Worm (Caenorhabditis elegans): ENCODE data around the gene F14H3.12.

F14H3.12 gene

DNA sequence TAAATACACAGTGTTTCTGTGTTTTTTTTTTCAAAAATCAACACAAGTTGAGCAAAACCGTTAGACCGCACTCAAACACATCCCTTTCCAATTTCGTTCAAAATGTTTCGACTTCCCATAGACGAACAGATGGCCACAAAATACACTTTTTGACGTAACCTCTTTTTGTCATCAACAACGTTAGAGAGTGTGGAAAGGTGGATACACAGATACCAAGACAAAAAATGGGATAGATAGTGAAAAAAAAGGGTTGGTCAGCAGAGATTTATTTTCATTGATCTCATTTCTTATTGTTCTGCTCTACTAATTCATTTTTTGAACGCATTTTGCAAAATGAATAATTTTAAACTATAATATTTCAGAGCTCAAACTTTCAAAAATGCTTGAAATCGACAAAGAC, 19.7 kb upstream of the F14H3.12 start:
- TF ChIP-seq sma-9 (GFP tag; optimal IDR thresholded peaks at IDR 0.05), result peak; percentile 57
- no peak for TF ChIP-seq sma-9 (tag; optimal IDR thresholded peaks at IDR 0.05)
- no peak for TF ChIP-seq sma-3 (GFP tag; optimal IDR thresholded peaks at IDR 0.05)
- TF ChIP-seq ceh-16 (tag; optimal IDR thresholded peaks at IDR 0.05), result no peak
- peak; percentile 47 for TF ChIP-seq nhr-129 (tag; optimal IDR thresholded peaks at IDR 0.05)
- TF ChIP-seq fos-1 (tag; optimal IDR thresholded peaks at IDR 0.05), result peak; percentile 26
- TF ChIP-seq mab-5 (tag; optimal IDR thresholded peaks at IDR 0.05), result no peak

DNA sequence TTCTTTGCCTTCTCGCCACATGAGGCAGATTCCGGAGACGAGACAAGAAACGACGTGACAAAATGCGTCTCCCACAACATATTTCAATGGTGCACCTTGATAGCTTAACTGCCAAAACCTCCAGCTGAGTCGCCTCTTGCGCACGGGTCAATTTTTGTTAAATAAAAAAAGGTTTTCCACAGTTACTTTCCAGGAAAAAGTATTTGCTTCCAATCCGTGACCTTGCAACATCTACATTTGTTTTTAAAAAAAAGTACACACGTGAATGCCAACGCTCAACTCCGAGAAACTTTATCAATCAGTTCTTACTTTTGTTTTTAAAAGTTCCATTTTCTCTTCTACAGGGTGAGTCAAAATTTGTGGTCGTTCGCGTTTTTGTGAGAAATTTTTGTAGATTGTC, 19.2 kb upstream of the F14H3.12 start, which contains the start of gene F22B8.7:
Gene F22B8.7, plus strand, starts transcription at position 301 of the 400 bp plus-strand sequence.
- no peak for TF ChIP-seq lin-11 (tag; optimal IDR thresholded peaks at IDR 0.05)
- TF ChIP-seq peb-1 (tag; optimal IDR thresholded peaks at IDR 0.05), result no peak
- no peak for TF ChIP-seq elt-1 (tag; optimal IDR thresholded peaks at IDR 0.05)
- no peak for TF ChIP-seq unc-55 (GFP tag; optimal IDR thresholded peaks at IDR 0.05)
- TF ChIP-seq lin-13 (GFP tag; optimal IDR thresholded peaks at IDR 0.05), result no peak

DNA sequence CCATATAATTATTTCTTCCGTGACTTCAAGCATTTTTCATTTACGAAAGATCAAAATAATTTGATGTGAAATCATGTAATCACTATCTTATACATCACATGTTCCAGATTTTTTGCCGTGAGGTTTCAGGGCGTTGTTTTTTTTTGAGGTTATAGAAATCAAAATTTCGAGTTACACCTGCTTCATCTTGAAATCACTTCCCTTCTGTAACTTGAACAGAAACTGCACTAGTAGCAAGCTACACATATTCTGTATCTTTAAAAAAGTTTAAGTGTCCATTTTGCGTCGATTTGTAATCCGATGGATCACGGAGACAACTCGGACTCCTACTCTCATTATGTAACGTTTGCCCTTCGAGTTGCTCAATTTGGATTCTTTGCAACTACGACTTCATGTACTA, 15.6 kb upstream of the F14H3.12 start, which contains the start of gene F22B8.3:
Gene F22B8.3, plus strand, starts transcription at position 301 of the 400 bp plus-strand sequence.
- TF ChIP-seq lin-11 (tag; optimal IDR thresholded peaks at IDR 0.05), result no peak
- TF ChIP-seq peb-1 (tag; optimal IDR thresholded peaks at IDR 0.05), result no peak
- no peak for TF ChIP-seq ama-1 (optimal IDR thresholded peaks at IDR 0.05)
- TF ChIP-seq zag-1 (tag; optimal IDR thresholded peaks at IDR 0.05), result no peak
- TF ChIP-seq ztf-11 (tag; optimal IDR thresholded peaks at IDR 0.05), result no peak
- no peak for TF ChIP-seq Y55F3AM.14 (GFP tag; optimal IDR thresholded peaks at IDR 0.05)
- no peak for TF ChIP-seq egl-27 (tag; optimal IDR thresholded peaks at IDR 0.05)
- no peak for TF ChIP-seq nhr-10 (tag; optimal IDR thresholded peaks at IDR 0.05)
- no peak for TF ChIP-seq sma-9 (GFP tag; optimal IDR thresholded peaks at IDR 0.05)
- TF ChIP-seq sma-9 (tag; optimal IDR thresholded peaks at IDR 0.05), result no peak
- TF ChIP-seq ceh-16 (tag; optimal IDR thresholded peaks at IDR 0.05), result no peak
- no peak for TF ChIP-seq lin-13 (GFP tag; optimal IDR thresholded peaks at IDR 0.05)
- no peak for TF ChIP-seq mbf-1 (tag; optimal IDR thresholded peaks at IDR 0.05)
- no peak for TF ChIP-seq nhr-23 (tag; optimal IDR thresholded peaks at IDR 0.05)
- no peak for TF ChIP-seq skn-1 (tag; optimal IDR thresholded peaks at IDR 0.05)
- TF ChIP-seq mdl-1 (tag; optimal IDR thresholded peaks at IDR 0.05), result no peak
- no peak for TF ChIP-seq nhr-77 (tag; optimal IDR thresholded peaks at IDR 0.05)
- TF ChIP-seq mab-5 (tag; optimal IDR thresholded peaks at IDR 0.05), result no peak
- no peak for TF ChIP-seq F13H6.1 (tag; optimal IDR thresholded peaks at IDR 0.05)
- no peak for TF ChIP-seq crh-2 (tag; optimal IDR thresholded peaks at IDR 0.05)
- no peak for TF ChIP-seq unc-39 (tag; optimal IDR thresholded peaks at IDR 0.05)

DNA sequence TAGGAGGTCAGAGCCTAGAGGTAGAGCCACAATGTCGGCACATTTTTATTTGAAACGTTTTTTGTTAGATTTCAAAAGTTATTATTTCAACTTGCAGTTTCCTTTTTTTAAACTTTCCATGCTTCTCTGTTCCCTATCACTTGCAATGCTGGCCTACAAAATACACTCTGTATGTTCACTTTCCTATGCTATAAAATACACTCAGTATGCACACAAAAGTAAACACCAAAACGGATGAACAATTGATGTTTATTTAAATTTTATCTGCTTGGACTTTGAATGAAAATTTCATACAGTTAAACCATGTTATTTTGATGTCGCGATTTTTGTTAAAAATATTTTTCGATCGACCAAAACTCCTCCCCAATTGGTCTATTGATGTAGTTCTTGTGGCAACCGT, 5.6 kb upstream of the F14H3.12 start:
- TF ChIP-seq ZK546.5 (tag; optimal IDR thresholded peaks at IDR 0.05), result no peak
- TF ChIP-seq nhr-23 (tag; optimal IDR thresholded peaks at IDR 0.05), result no peak
- TF ChIP-seq F13H6.1 (tag; optimal IDR thresholded peaks at IDR 0.05), result no peak
- TF ChIP-seq R02D3.7 (tag; optimal IDR thresholded peaks at IDR 0.05), result no peak
- no peak for TF ChIP-seq crh-2 (tag; optimal IDR thresholded peaks at IDR 0.05)

DNA sequence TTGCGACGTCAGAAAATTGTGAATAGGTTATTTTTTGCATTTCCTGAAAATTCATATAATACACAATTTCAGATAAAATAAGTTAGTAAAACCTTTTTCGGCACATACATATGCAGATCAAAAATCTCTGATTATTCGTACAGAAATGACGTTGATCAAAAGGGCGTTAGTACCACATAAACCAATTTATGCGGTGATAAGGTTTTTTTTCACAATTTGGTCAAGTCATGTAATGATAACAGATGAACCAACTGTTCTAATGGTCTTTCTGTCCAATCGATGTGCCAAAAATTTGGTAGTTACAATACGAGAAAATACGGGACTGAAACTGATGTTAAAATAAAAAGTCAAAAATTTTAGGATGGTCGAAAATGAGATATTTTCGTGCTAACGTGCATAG, 4.9 kb upstream of the F14H3.12 start:
- TF ChIP-seq ceh-16 (tag; optimal IDR thresholded peaks at IDR 0.05) (no peak), lin-39 (tag; optimal IDR thresholded peaks at IDR 0.05) (no peak), ztf-1 (GFP tag; conservative IDR thresholded peaks at IDR 0.05) (no peak), fos-1 (tag; optimal IDR thresholded peaks at IDR 0.05) (peak; percentile 69), sma-9 (GFP tag; optimal IDR thresholded peaks at IDR 0.05) (peak; percentile 57), sma-9 (tag; optimal IDR thresholded peaks at IDR 0.05) (no peak), ceh-82 (tag; optimal IDR thresholded peaks at IDR 0.05) (no peak)

DNA sequence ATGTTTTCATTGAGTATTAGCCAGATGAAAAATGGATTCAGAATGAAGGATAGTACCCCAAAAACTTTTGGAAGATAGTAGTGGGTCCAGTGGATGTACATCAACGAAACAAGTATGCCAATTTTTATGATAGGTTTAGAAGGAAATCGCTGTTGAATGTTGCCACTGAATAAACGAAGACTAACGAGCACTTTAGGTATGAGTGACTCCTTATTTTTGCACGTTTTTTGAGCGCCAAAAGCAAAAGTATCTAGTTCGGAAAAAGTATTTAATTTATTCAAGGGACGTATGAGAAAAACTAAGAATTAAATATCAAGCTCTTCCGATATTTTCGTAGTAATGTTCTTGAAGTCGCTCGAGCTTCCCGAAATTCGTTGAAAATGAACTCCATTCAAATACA, 1.3 kb downstream of the F14H3.12 start, which contains the start of gene srj-10:
Gene srj-10, minus strand, starts transcription at position 101 of the 400 bp plus-strand sequence.
- TF ChIP-seq unc-62 (GFP tag; optimal IDR thresholded peaks at IDR 0.05) (no peak), Y55F3AM.14 (GFP tag; optimal IDR thresholded peaks at IDR 0.05) (no peak), lin-39 (tag; optimal IDR thresholded peaks at IDR 0.05) (no peak), lin-13 (GFP tag; optimal IDR thresholded peaks at IDR 0.05) (no peak), nhr-25 (tag; optimal IDR thresholded peaks at IDR 0.05) (no peak), mbf-1 (tag; optimal IDR thresholded peaks at IDR 0.05) (no peak), sma-3 (GFP tag; optimal IDR thresholded peaks at IDR 0.05) (no peak), ztf-4 (tag; optimal IDR thresholded peaks at IDR 0.05) (no peak), ztf-11 (tag; optimal IDR thresholded peaks at IDR 0.05) (no peak), gmeb-1 (tag; optimal IDR thresholded peaks at IDR 0.05) (no peak), nhr-237 (tag; optimal IDR thresholded peaks at IDR 0.05) (no peak), blmp-1 (tag; optimal IDR thresholded peaks at IDR 0.05; ENCODE audit: insufficient read depth) (no peak), ZK546.5 (tag; optimal IDR thresholded peaks at IDR 0.05) (no peak), aly-2 (tag; optimal IDR thresholded peaks at IDR 0.05) (no peak)

Data from whole organism, L2 larva.